Worm (Caenorhabditis elegans) whole organism, early embryonic: Measurements from ENCODE around the gene T28F3.5.

Experiments used
- ets-7 ChIP-seq: sonication (generic microtip); optimal IDR thresholded peaks from 2 replicates; lab custom pipeline; 2016; ENCODE audit warnings: missing genotype, missing genetic modification characterization, missing compliant biosample characterization
- tbx-37 ChIP-seq: fragments of 200-800 bp; sonication (Bioruptor generic); conservative IDR thresholded peaks from 2 replicates; pipeline ENCODE4 v1.3.6; 2022; ENCODE audit warnings: missing genetic modification reagents, missing genetic modification characterization, missing compliant biosample characterization

ce11 chrIV:17333542-17334281 lies 39.1 kb downstream of the T28F3.5 start, which contains the start of gene C49C3.15:
- TF ChIP-seq tbx-37 (GFP tag; lab: Robert Waterston, UW) (no peak), ets-7 (tag; lab: Kevin White, UChicago) (no peak)
